Worm (Caenorhabditis elegans): ENCODE measurements around the gene age-1.

age-1 gene

DNA sequence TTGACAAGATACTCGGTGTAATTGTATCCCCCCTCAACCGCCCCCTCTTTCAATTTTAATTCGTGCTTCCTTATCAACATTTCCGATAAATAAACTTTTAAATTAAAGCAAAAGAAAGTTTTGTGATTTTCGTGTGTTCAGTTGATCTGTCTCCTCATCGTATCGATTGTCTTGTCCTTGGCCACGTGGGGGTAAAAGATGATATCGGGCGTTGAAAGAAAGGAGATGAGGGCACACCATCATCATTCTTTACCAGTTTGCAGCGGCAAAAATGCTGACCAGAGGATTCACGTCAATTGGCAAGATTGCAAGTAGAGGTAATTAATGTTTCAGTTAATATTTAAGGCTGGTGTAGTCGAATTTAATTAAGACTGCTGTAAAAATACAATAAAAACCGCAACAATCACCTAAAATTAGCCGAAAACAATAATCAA, 20.4 kb upstream of the age-1 start, which contains the start of gene F54D5.7 (continued):
- TF ChIP-seq pqm-1 (tag; optimal IDR thresholded peaks at IDR 0.05) (no peak), daf-12 (tag; optimal IDR thresholded peaks at IDR 0.05) (no peak), ama-1 (optimal IDR thresholded peaks at IDR 0.05) (peak; percentile 100), nhr-12 (tag; optimal IDR thresholded peaks at IDR 0.05) (no peak), elt-3 (tag; optimal IDR thresholded peaks at IDR 0.05) (peak in 1 of 3 experiments; percentile 28), fkh-2 (tag; optimal IDR thresholded peaks at IDR 0.05) (no peak), lsy-12 (tag; optimal IDR thresholded peaks at IDR 0.05) (peak; percentile 54), eor-1 (tag; optimal IDR thresholded peaks at IDR 0.05) (no peak), ceh-82 (tag; optimal IDR thresholded peaks at IDR 0.05) (no peak), elt-2 (tag; optimal IDR thresholded peaks at IDR 0.05) (peak; percentile 70), jun-1 (tag; optimal IDR thresholded peaks at IDR 0.05) (no peak), nfya-1 (tag; optimal IDR thresholded peaks at IDR 0.05; ENCODE audit: insufficient read depth) (peak; percentile 67)

DNA sequence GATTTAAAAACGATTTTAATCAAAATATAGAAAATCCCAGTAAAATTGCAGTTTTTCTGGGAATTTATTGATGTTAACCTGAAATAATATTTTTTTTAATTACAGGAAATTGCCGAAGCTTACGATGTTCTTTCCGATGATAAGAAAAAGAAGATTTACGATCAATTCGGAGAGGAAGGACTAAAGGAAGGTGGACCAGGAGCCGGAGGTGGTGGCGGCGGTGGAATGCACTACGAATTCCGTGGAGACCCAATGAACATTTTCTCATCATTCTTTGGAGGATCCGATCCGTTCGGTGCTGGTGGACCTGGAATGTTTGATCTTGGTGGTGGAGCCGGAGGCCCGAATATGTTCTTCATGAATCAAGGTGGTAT, 19.1 kb upstream of the age-1 start:
- TF ChIP-seq fkh-10 (GFP tag; optimal IDR thresholded peaks at IDR 0.05) (no peak), nhr-43 (tag; optimal IDR thresholded peaks at IDR 0.05; ENCODE audit: poor library complexity, severe bottlenecking) (no peak), zag-1 (tag; optimal IDR thresholded peaks at IDR 0.05) (no peak), hmg-11 (tag; optimal IDR thresholded peaks at IDR 0.05) (no peak), ceh-82 (tag; optimal IDR thresholded peaks at IDR 0.05) (no peak), nhr-237 (tag; optimal IDR thresholded peaks at IDR 0.05) (no peak), pqm-1 (tag; optimal IDR thresholded peaks at IDR 0.05) (no peak), ceh-9 (tag; optimal IDR thresholded peaks at IDR 0.05) (no peak), fkh-2 (tag; optimal IDR thresholded peaks at IDR 0.05) (no peak), nhr-77 (tag; optimal IDR thresholded peaks at IDR 0.05) (no peak), nhr-12 (tag; optimal IDR thresholded peaks at IDR 0.05) (no peak), egl-5 (tag; optimal IDR thresholded peaks at IDR 0.05) (no peak), unc-62 (GFP tag; optimal IDR thresholded peaks at IDR 0.05) (no peak), skn-1 (tag; optimal IDR thresholded peaks at IDR 0.05) (no peak), ZK546.5 (tag; optimal IDR thresholded peaks at IDR 0.05) (no peak)

DNA sequence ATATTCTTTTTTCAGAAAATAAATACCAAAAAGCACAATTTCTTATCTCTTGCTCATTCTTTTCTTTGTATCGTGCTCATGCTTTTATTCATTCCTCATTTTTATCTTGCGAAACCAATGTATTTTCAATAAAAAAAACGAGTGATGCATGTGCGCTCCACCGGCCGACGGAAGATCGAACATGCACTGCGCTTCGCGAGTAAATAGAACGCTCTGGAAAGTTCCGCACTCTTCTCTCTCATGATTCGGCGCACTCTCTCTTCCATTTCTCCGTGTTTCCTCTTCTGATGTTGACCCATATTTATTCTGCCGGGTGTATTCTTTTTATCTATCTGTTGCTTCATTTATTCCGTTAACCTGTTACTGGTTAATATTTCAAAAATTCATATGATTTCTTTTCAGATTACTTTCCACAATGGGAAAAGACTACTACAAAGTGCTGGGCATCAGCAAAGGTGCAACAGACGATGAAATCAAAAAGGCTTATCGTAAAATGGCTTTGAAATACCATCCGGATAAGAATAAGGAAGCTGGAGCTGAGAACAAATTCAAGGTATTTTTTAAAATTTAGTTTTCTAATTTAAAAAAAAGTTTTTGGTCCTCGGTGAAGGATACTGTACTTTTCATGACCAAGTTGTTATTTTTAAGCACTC, 18.6 kb upstream of the age-1 start, which contains the start of gene dnj-13:
Gene dnj-13, plus strand, starts transcription at position 403 of the 653 bp plus-strand sequence.
- TF ChIP-seq nfya-1 (tag; optimal IDR thresholded peaks at IDR 0.05; ENCODE audit: insufficient read depth) (peak; percentile 93), nhr-25 (tag; optimal IDR thresholded peaks at IDR 0.05) (peak; percentile 91), unc-62 (GFP tag; optimal IDR thresholded peaks at IDR 0.05) (no peak), nhr-12 (tag; optimal IDR thresholded peaks at IDR 0.05) (no peak), mml-1 (tag; optimal IDR thresholded peaks at IDR 0.05) (no peak), egl-5 (tag; optimal IDR thresholded peaks at IDR 0.05) (no peak), ztf-11 (tag; optimal IDR thresholded peaks at IDR 0.05) (no peak), ceh-82 (tag; optimal IDR thresholded peaks at IDR 0.05) (peak; percentile 71), tbx-2 (tag; optimal IDR thresholded peaks at IDR 0.05) (peak; percentile 84), ceh-16 (tag; optimal IDR thresholded peaks at IDR 0.05) (peak; percentile 30), nhr-43 (tag; optimal IDR thresholded peaks at IDR 0.05; ENCODE audit: poor library complexity, severe bottlenecking) (peak; percentile 94), snpc-4 (tag; optimal IDR thresholded peaks at IDR 0.05) (peak; percentile 73), hmg-11 (tag; optimal IDR thresholded peaks at IDR 0.05) (peak; percentile 94), skn-1 (tag; optimal IDR thresholded peaks at IDR 0.05) (peak; percentile 68), nhr-77 (tag; optimal IDR thresholded peaks at IDR 0.05) (peak; percentile 61), daf-12 (tag; optimal IDR thresholded peaks at IDR 0.05) (no peak), elt-2 (tag; optimal IDR thresholded peaks at IDR 0.05) (peak; percentile 83), fos-1 (tag; optimal IDR thresholded peaks at IDR 0.05) (peak; percentile 55), fkh-2 (tag; optimal IDR thresholded peaks at IDR 0.05) (peak; percentile 75), eor-1 (tag; optimal IDR thresholded peaks at IDR 0.05) (peak in 1 of 2 experiments; percentile 84), nhr-23 (tag; optimal IDR thresholded peaks at IDR 0.05) (peak; percentile 98), mdl-1 (tag; optimal IDR thresholded peaks at IDR 0.05) (peak; percentile 54), elt-1 (tag; optimal IDR thresholded peaks at IDR 0.05) (peak; percentile 47), zag-1 (tag; optimal IDR thresholded peaks at IDR 0.05) (no peak), nhr-28 (tag; optimal IDR thresholded peaks at IDR 0.05) (no peak), nhr-76 (tag; optimal IDR thresholded peaks at IDR 0.05) (peak; percentile 45), lsy-12 (tag; optimal IDR thresholded peaks at IDR 0.05) (peak; percentile 98), ceh-9 (tag; optimal IDR thresholded peaks at IDR 0.05) (no peak), nhr-237 (tag; optimal IDR thresholded peaks at IDR 0.05) (no peak), egl-27 (tag; optimal IDR thresholded peaks at IDR 0.05) (peak; percentile 91), elt-3 (tag; optimal IDR thresholded peaks at IDR 0.05) (no peak), jun-1 (tag; optimal IDR thresholded peaks at IDR 0.05) (peak; percentile 88), pha-4 (tag; optimal IDR thresholded peaks at IDR 0.05) (peak; percentile 96), pqm-1 (tag; optimal IDR thresholded peaks at IDR 0.05) (peak; percentile 79), unc-39 (tag; optimal IDR thresholded peaks at IDR 0.05) (no peak), ama-1 (optimal IDR thresholded peaks at IDR 0.05) (peak; percentile 87), aly-2 (tag; optimal IDR thresholded peaks at IDR 0.05) (no peak), sea-2 (GFP tag; optimal IDR thresholded peaks at IDR 0.05) (no peak), nhr-67 (tag; optimal IDR thresholded peaks at IDR 0.05) (no peak), lin-15B (tag; optimal IDR thresholded peaks at IDR 0.05) (peak; percentile 92), ceh-28 (tag; optimal IDR thresholded peaks at IDR 0.05) (peak; percentile 81), R02D3.7 (tag; optimal IDR thresholded peaks at IDR 0.05) (peak; percentile 69), ZK546.5 (tag; optimal IDR thresholded peaks at IDR 0.05) (peak; percentile 19), nhr-11 (tag; optimal IDR thresholded peaks at IDR 0.05) (peak; percentile 49)

Data from whole organism, L3 larva.